Fruit fly (Drosophila melanogaster): ENCODE results near the gene CG15550.

- TF ChIP-seq Dll (optimal IDR thresholded peaks at IDR 0.05), result no peak
- no peak for TF ChIP-seq CG8478 (optimal IDR thresholded peaks at IDR 0.05)
- no peak for TF ChIP-seq pan (optimal IDR thresholded peaks at IDR 0.05)
- TF ChIP-seq EcR (GFP tag; optimal IDR thresholded peaks at IDR 0.05), result no peak
- TF ChIP-seq psq (optimal IDR thresholded peaks at IDR 0.05), result no peak
- TF ChIP-seq usp (GFP tag; optimal IDR thresholded peaks at IDR 0.05), result no peak
Observed at dm6 chr3R:30913704-30914103, 23.2 kb downstream of the CG15550 start.
